Worm (Caenorhabditis elegans): ENCODE data around the gene C32D5.4.

DNA sequence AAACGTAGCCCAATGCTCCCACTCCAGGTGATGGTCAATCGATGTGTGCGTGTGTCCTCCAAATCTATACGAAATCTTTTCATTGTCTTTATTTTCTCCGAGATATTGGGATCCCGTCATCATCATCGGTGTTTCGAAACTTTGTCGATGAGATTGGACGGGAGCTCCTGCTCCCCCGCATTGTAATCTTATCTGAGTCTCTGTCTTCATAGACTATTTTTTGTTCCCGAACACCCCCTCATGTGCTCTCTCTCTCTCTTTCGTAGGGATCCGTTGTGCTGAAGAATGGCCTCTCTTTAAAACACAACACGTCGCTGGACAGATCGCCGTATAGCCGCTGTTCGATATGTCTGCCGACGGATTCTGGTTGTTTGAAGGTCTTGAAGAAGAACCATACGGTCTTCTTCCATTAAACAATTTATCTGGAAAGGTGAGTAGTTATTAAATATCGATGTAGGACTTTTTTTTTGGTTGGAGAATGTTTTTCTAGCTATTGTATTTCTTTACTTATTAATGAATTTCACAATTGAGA is 19.6 kb downstream of the C32D5.4 start, which contains the start of gene C29F5.1:
- TF ChIP-seq lin-11 (tag; optimal IDR thresholded peaks at IDR 0.05) (no peak), tbx-2 (tag; optimal IDR thresholded peaks at IDR 0.05) (no peak), ama-1 (optimal IDR thresholded peaks at IDR 0.05) (no peak), hlh-6 (tag; optimal IDR thresholded peaks at IDR 0.05) (no peak), C38D4.7 (GFP tag; optimal IDR thresholded peaks at IDR 0.05) (no peak), ttx-3 (tag; optimal IDR thresholded peaks at IDR 0.05) (no peak)
